Fruit fly (Drosophila melanogaster) whole organism, embryonic: ENCODE measurements around the gene BomT3.

Source experiments
- Abd-B ChIP-seq: fragments of 200-800 bp; sonication (Bioruptor generic); optimal IDR thresholded peaks from 2 replicates; lab custom pipeline; 2018; ENCODE audit warnings: missing biosample characterization, mild to moderate bottlenecking, missing genetic modification characterization, moderate library complexity
- CG10565 ChIP-seq: fragments of 200-800 bp; sonication (Bioruptor generic); optimal IDR thresholded peaks from 3 replicates; lab custom pipeline; 2016; ENCODE audit warnings: missing biosample characterization, mild to moderate bottlenecking, missing genetic modification characterization
- CG11398 ChIP-seq: fragments of 200-800 bp; sonication (Bioruptor generic); optimal IDR thresholded peaks from 2 replicates; lab custom pipeline; 2016; ENCODE audit warnings: missing biosample characterization, missing genetic modification characterization
- CG11695 ChIP-seq: fragments of 200-800 bp; sonication (Bioruptor generic); IDR thresholded peaks from 3 replicates; pipeline ENCODE4 v1.3.6; 2022; ENCODE audit warnings: missing biosample characterization, missing genetic modification characterization
- CG12071 ChIP-seq: fragments of 200-800 bp; sonication (Bioruptor generic); optimal IDR thresholded peaks from 3 replicates; lab custom pipeline; 2018; ENCODE audit warnings: missing biosample characterization, mild to moderate bottlenecking, missing genetic modification characterization
- CG14050 ChIP-seq: fragments of 200-800 bp; sonication (Bioruptor generic); IDR thresholded peaks from 3 replicates; pipeline ENCODE4 v1.3.6; 2022; ENCODE audit warnings: missing biosample characterization, missing genetic modification characterization
- CG15011 ChIP-seq: fragments of 200-800 bp; sonication (Bioruptor generic); optimal IDR thresholded peaks from 3 replicates; lab custom pipeline; 2018; ENCODE audit warnings: missing biosample characterization, mild to moderate bottlenecking, missing genetic modification characterization
- CG1602 ChIP-seq: fragments of 200-800 bp; sonication (Bioruptor generic); optimal IDR thresholded peaks from 3 replicates; lab custom pipeline; 2016; ENCODE audit warnings: missing biosample characterization, missing genetic modification characterization
- CG17912 ChIP-seq: fragments of 200-800 bp; sonication (Bioruptor generic); optimal IDR thresholded peaks from 2 replicates; lab custom pipeline; 2018; ENCODE audit warnings: missing biosample characterization, mild to moderate bottlenecking, missing genetic modification characterization
- CG2116 ChIP-seq: fragments of 200-800 bp; sonication (Bioruptor generic); optimal IDR thresholded peaks from 3 replicates; lab custom pipeline; 2018; ENCODE audit warnings: missing biosample characterization, mild to moderate bottlenecking, missing genetic modification characterization
- CG30020 ChIP-seq: fragments of 200-800 bp; optimal IDR thresholded peaks from 2 replicates; lab custom pipeline; 2019; ENCODE audit warnings: missing biosample characterization, mild to moderate bottlenecking, missing genetic modification characterization, moderate library complexity
- CG30431 ChIP-seq: fragments of 200-800 bp; sonication (Bioruptor generic); optimal IDR thresholded peaks from 2 replicates; lab custom pipeline; 2017; ENCODE audit warnings: missing biosample characterization, missing genetic modification characterization
- CG31224 ChIP-seq: fragments of 200-800 bp; sonication (Bioruptor generic); IDR thresholded peaks from 2 replicates; pipeline ENCODE4 v1.3.6; 2022; ENCODE audit warnings: missing biosample characterization, missing genetic modification characterization
- CG4617 ChIP-seq: fragments of 200-800 bp; sonication (Bioruptor generic); optimal IDR thresholded peaks from 3 replicates; lab custom pipeline; 2016; ENCODE audit warnings: missing biosample characterization, missing genetic modification characterization, borderline replicate concordance
- CG4707 ChIP-seq: fragments of 200-800 bp; sonication (Bioruptor generic); optimal IDR thresholded peaks from 2 replicates; lab custom pipeline; 2018; ENCODE audit warnings: missing biosample characterization, mild to moderate bottlenecking, missing genetic modification characterization, moderate library complexity
- CG6791 ChIP-seq: fragments of 200-800 bp; sonication (Bioruptor generic); IDR thresholded peaks from 3 replicates; pipeline ENCODE4 v1.3.6; 2022; ENCODE audit warnings: missing biosample characterization, missing genetic modification characterization; ENCODE audit not compliant: partially characterized antibody
- CG7963 ChIP-seq: fragments of 200-800 bp; sonication (Bioruptor generic); IDR thresholded peaks from 3 replicates; pipeline ENCODE4 v1.3.6; 2022; ENCODE audit warnings: missing biosample characterization, missing genetic modification characterization; ENCODE audit not compliant: partially characterized antibody
- Chrac-16 ChIP-seq: fragments of 200-800 bp; sonication (Bioruptor generic); optimal IDR thresholded peaks from 3 replicates; lab custom pipeline; 2016; ENCODE audit warnings: missing biosample characterization, missing genetic modification characterization
- CoRest ChIP-seq: fragments of 200-800 bp; sonication (Bioruptor generic); optimal IDR thresholded peaks from 3 replicates; lab custom pipeline; 2018; ENCODE audit warnings: missing biosample characterization, mild to moderate bottlenecking, missing genetic modification characterization, moderate library complexity
- CrebB ChIP-seq: fragments of 200-800 bp; sonication (Bioruptor generic); optimal IDR thresholded peaks from 3 replicates; lab custom pipeline; 2018; ENCODE audit warnings: missing biosample characterization, mild to moderate bottlenecking, missing genetic modification characterization
- Dll ChIP-seq: fragments of 200-800 bp; sonication (Bioruptor generic); IDR thresholded peaks from 4 replicates; pipeline ENCODE4 v1.3.6; 2022; ENCODE audit warnings: missing biosample characterization, missing genetic modification characterization; ENCODE audit not compliant: partially characterized antibody
- Dref ChIP-seq: fragments of 200-800 bp; sonication (Bioruptor generic); IDR thresholded peaks from 2 replicates; pipeline ENCODE4 v1.3.6; 2022; ENCODE audit warnings: missing biosample characterization, missing genetic modification characterization
- Gsc ChIP-seq: fragments of 200-800 bp; sonication (Bioruptor generic); IDR thresholded peaks from 2 replicates; pipeline ENCODE4 v1.3.6; 2022; ENCODE audit warnings: missing biosample characterization, missing genetic modification characterization
- HmgZ ChIP-seq: fragments of 200-800 bp; sonication (Bioruptor generic); optimal IDR thresholded peaks from 2 replicates; lab custom pipeline; 2018; ENCODE audit warnings: missing biosample characterization, mild to moderate bottlenecking, missing genetic modification characterization
- Kr ChIP-seq: fragments of 200-800 bp; sonication (Bioruptor generic); optimal IDR thresholded peaks from 2 replicates; lab custom pipeline; 2017; ENCODE audit warnings: missing biosample characterization, mild to moderate bottlenecking, missing genetic modification characterization
- NC2β ChIP-seq: fragments of 200-800 bp; sonication (Bioruptor generic); optimal IDR thresholded peaks from 2 replicates; lab custom pipeline; 2016; ENCODE audit warnings: missing biosample characterization, missing genetic modification characterization
- Nf-YA ChIP-seq: fragments of 200-800 bp; sonication (Bioruptor generic); IDR thresholded peaks from 2 replicates; pipeline ENCODE4 v1.3.6; 2022; ENCODE audit warnings: missing biosample characterization, missing genetic modification characterization
- Oaz ChIP-seq: fragments of 200-800 bp; sonication (Bioruptor generic); IDR thresholded peaks from 2 replicates; pipeline ENCODE4 v1.3.6; 2022; ENCODE audit warnings: missing biosample characterization, missing genetic modification characterization
- Opbp ChIP-seq: fragments of 200-800 bp; sonication (Bioruptor generic); IDR thresholded peaks from 3 replicates; pipeline ENCODE4 v1.3.6; 2022; ENCODE audit warnings: missing biosample characterization, missing genetic modification characterization; ENCODE audit not compliant: partially characterized antibody
- TFAM ChIP-seq: fragments of 200-800 bp; sonication (Bioruptor generic); optimal IDR thresholded peaks from 2 replicates; lab custom pipeline; 2017; ENCODE audit warnings: missing biosample characterization, missing genetic modification characterization, inconsistent platforms
- YL-1 ChIP-seq: fragments of 200-800 bp; sonication (Bioruptor generic); optimal IDR thresholded peaks from 3 replicates; lab custom pipeline; 2017; ENCODE audit warnings: missing biosample characterization, mild to moderate bottlenecking, missing genetic modification characterization
- ap ChIP-seq: fragments of 200-800 bp; sonication (Bioruptor generic); IDR thresholded peaks from 2 replicates; pipeline ENCODE4 v1.3.6; 2022; ENCODE audit warnings: missing biosample characterization, missing genetic modification characterization
- bsh ChIP-seq, 2 experiments: fragments of 200-800 bp; sonication (Bioruptor generic); optimal IDR thresholded peaks; 2 replicates each; lab custom pipeline; 2017 to 2018; ENCODE audit warnings: mild to moderate bottlenecking in 2 of 2, missing biosample characterization in 2 of 2, missing genetic modification characterization in 2 of 2, moderate library complexity in 1 of 2
- corto ChIP-seq: fragments of 200-800 bp; sonication (Bioruptor generic); optimal IDR thresholded peaks from 2 replicates; lab custom pipeline; 2016; ENCODE audit warnings: missing biosample characterization, mild to moderate bottlenecking, missing genetic modification characterization, moderate library complexity
- crp ChIP-seq, 2 experiments: fragments of 200-800 bp; sonication (Bioruptor generic); optimal IDR thresholded peaks; 2 replicates in 1 of 2; 3 replicates in 1 of 2; lab custom pipeline; 2017; ENCODE audit warnings: missing biosample characterization in 2 of 2, missing genetic modification characterization in 2 of 2, mild to moderate bottlenecking in 1 of 2, moderate library complexity in 1 of 2
- dmrt11E ChIP-seq: fragments of 200-800 bp; sonication (Bioruptor generic); optimal IDR thresholded peaks from 3 replicates; lab custom pipeline; 2018; ENCODE audit warnings: missing biosample characterization, mild to moderate bottlenecking, missing genetic modification characterization, moderate library complexity
- en ChIP-seq: fragments of 200-800 bp; sonication (Bioruptor generic); optimal IDR thresholded peaks from 2 replicates; lab custom pipeline; 2016; ENCODE audit warnings: missing biosample characterization, missing genetic modification characterization
- jumu ChIP-seq: fragments of 200-800 bp; sonication (Bioruptor generic); optimal IDR thresholded peaks from 3 replicates; lab custom pipeline; 2016; ENCODE audit warnings: missing biosample characterization, missing genetic modification characterization
- kah ChIP-seq: fragments of 200-800 bp; sonication (Bioruptor generic); optimal IDR thresholded peaks from 2 replicates; lab custom pipeline; 2018; ENCODE audit warnings: missing biosample characterization, mild to moderate bottlenecking, missing genetic modification characterization
- ken ChIP-seq: fragments of 200-800 bp; sonication (Bioruptor generic); IDR thresholded peaks from 3 replicates; pipeline ENCODE4 v1.3.6; 2022; ENCODE audit warnings: missing biosample characterization, missing genetic modification characterization
- lilli ChIP-seq: fragments of 200-800 bp; sonication (Bioruptor generic); optimal IDR thresholded peaks from 3 replicates; lab custom pipeline; 2016; ENCODE audit warnings: missing biosample characterization, missing genetic modification characterization
- lov ChIP-seq, 2 experiments: fragments of 200-800 bp in 1 of 2; fragments of >200 bp in 1 of 2; sonication (Bioruptor generic) in 1 of 2; IDR thresholded peaks in 1 of 2; optimal IDR thresholded peaks in 1 of 2; 2 replicates in 1 of 2; 3 replicates in 1 of 2; pipeline versions ENCODE4 v1.3.6 to Lab custom; 2017 to 2022; ENCODE audit warnings: missing biosample characterization in 1 of 2, missing genetic modification characterization in 1 of 2
- nerfin-1 ChIP-seq: fragments of 200-800 bp; sonication (Bioruptor generic); optimal IDR thresholded peaks from 3 replicates; lab custom pipeline; 2019; ENCODE audit warnings: missing biosample characterization, mild to moderate bottlenecking, missing genetic modification characterization, moderate library complexity
- nmo ChIP-seq: fragments of 200-800 bp; sonication (Bioruptor generic); optimal IDR thresholded peaks from 2 replicates; lab custom pipeline; 2018; ENCODE audit warnings: missing biosample characterization, mild to moderate bottlenecking, missing genetic modification characterization, moderate library complexity
- odd ChIP-seq: fragments of 200-800 bp; sonication (Bioruptor generic); optimal IDR thresholded peaks from 2 replicates; lab custom pipeline; 2017; ENCODE audit warnings: missing biosample characterization, mild to moderate bottlenecking, missing genetic modification characterization
- pzg ChIP-seq: fragments of 200-800 bp; sonication (Bioruptor generic); optimal IDR thresholded peaks from 3 replicates; lab custom pipeline; 2018; ENCODE audit warnings: missing biosample characterization, mild to moderate bottlenecking, missing genetic modification characterization, moderate library complexity
- scrt ChIP-seq: fragments of 200-800 bp; sonication (Bioruptor generic); optimal IDR thresholded peaks from 2 replicates; lab custom pipeline; 2018; ENCODE audit warnings: missing biosample characterization, mild to moderate bottlenecking, missing genetic modification characterization, moderate library complexity
- shn ChIP-seq: fragments of 200-800 bp; sonication (Bioruptor generic); optimal IDR thresholded peaks from 3 replicates; lab custom pipeline; 2016; ENCODE audit warnings: missing biosample characterization, missing genetic modification characterization
- sr ChIP-seq: fragments of 200-800 bp; sonication (Bioruptor generic); IDR thresholded peaks from 3 replicates; pipeline ENCODE4 v1.3.6; 2022; ENCODE audit warnings: missing biosample characterization, missing genetic modification characterization

BomT3 gene

DNA sequence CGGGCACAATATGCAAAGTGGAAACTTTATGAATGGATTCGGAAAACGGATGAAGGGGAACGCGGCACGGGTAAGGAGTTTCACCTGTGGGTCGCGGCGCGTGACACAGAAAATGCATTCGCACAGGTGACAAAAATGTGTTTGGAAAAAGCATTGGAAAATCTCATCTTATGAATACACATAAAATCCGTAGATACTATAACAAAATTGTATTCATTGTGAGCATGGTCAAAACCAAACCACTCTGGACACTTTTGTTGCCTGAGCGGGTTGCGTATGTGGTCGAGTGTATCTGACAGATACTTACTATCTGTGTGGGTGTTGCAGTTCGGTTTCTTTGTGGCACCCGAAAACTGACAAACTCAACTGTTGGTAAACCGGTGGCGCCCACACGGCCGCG, 46.7 kb downstream of the BomT3 start (continued):
- TF ChIP-seq Chrac-16 (GFP tag; lab: Kevin White, UChicago) = peak; percentile 17
- no peak for TF ChIP-seq lov (optimal IDR thresholded peaks at IDR 0.05; lab: Kevin White, UChicago)
- peak; percentile 82; the same call in 2 of the 3 replicates for TF ChIP-seq lov (GFP tag; IDR thresholded peaks at IDR 0.05; lab: Robert Waterston, UW)
- peak; percentile 70 for TF ChIP-seq ap (GFP tag; lab: Robert Waterston, UW)
- TF ChIP-seq CG12071 (GFP tag; lab: Kevin White, UChicago) = no peak
- no peak for TF ChIP-seq CG6791 (GFP tag; lab: Robert Waterston, UW)
- peak; percentile 10 for TF ChIP-seq jumu
- TF ChIP-seq CG1602 (GFP tag; lab: Kevin White, UChicago) = peak; percentile 20
- TF ChIP-seq nmo (GFP tag; lab: Kevin White, UChicago) = peak; percentile 24
- peak; percentile 42; the same call in 1 of the 2 replicates for TF ChIP-seq Nf-YA (GFP tag; lab: Robert Waterston, UW)
- TF ChIP-seq crp (GFP tag; optimal IDR thresholded peaks at IDR 0.05; lab: Kevin White, UChicago) = peak in 1 of 2 experiments; percentile 10
- TF ChIP-seq CoRest (tag; lab: Kevin White, UChicago) = peak; percentile 27

DNA sequence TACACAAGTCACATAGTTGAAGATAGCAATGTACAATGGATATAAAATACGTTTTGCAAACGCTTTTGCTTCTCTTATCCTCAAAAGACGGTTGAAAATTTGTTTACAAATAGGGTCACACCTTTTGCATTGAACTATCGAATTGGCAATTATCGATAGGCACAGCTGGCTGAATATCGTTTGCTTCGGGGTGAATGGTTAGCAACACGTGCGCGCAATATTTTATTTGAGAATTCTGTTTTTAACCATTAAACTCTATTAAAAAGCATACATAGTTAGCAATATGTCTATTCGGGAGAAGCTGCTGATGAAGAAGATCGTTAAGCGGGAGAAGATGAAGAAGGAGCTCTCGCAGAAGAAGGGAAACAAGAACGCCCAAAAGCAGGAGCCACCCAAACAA, 50.6 kb downstream of the BomT3 start:
- TF ChIP-seq pzg (GFP tag; lab: Kevin White, UChicago) = peak; percentile 60
- peak; percentile 90 for TF ChIP-seq Dref (GFP tag; lab: Robert Waterston, UW)
- TF ChIP-seq Oaz = no peak
- TF ChIP-seq odd (GFP tag; lab: Kevin White, UChicago) = no peak
- no peak for TF ChIP-seq CG30020 (tag; lab: Kevin White, UChicago)
- TF ChIP-seq en = no peak
- peak; percentile 82 for TF ChIP-seq Opbp (GFP tag; lab: Robert Waterston, UW)
- no peak for TF ChIP-seq CG14050 (GFP tag; lab: Robert Waterston, UW)
- TF ChIP-seq CG31224 (GFP tag; lab: Robert Waterston, UW) = no peak
- no peak for TF ChIP-seq NC2β (GFP tag; lab: Kevin White, UChicago)
- peak; percentile 78; the same call in 2 of the 3 replicates for TF ChIP-seq CG7963
- no peak for TF ChIP-seq corto (GFP tag; lab: Kevin White, UChicago)
- no peak for TF ChIP-seq sr (GFP tag; lab: Robert Waterston, UW)
- no peak for TF ChIP-seq dmrt11E (tag; lab: Kevin White, UChicago)
- TF ChIP-seq CG17912 = no peak
- TF ChIP-seq nerfin-1 = no peak
- TF ChIP-seq YL-1 (GFP tag; lab: Kevin White, UChicago) = peak; percentile 62
- TF ChIP-seq CG10565 = no peak
- TF ChIP-seq CG30431 (GFP tag; lab: Kevin White, UChicago) = no peak
- TF ChIP-seq ken (GFP tag; lab: Robert Waterston, UW) = no peak
- TF ChIP-seq HmgZ (tag; lab: Kevin White, UChicago) = no peak
- no peak for TF ChIP-seq CG11398
- no peak for TF ChIP-seq CG15011 (GFP tag; lab: Kevin White, UChicago)
- peak; percentile 73 for TF ChIP-seq Dll
- no peak for TF ChIP-seq CG4617
- TF ChIP-seq CrebB (tag; lab: Kevin White, UChicago) = no peak
- TF ChIP-seq kah (GFP tag; lab: Kevin White, UChicago) = no peak
- no peak for TF ChIP-seq Abd-B (GFP tag; lab: Kevin White, UChicago)
- no peak for TF ChIP-seq lilli (GFP tag; lab: Kevin White, UChicago)
- no peak for TF ChIP-seq bsh (GFP tag; optimal IDR thresholded peaks at IDR 0.05; lab: Kevin White, UChicago)
- no peak for TF ChIP-seq shn (GFP tag; lab: Kevin White, UChicago)
- no peak for TF ChIP-seq CG11695 (GFP tag; lab: Robert Waterston, UW)
- no peak for TF ChIP-seq TFAM (GFP tag; lab: Kevin White, UChicago)
- peak; percentile 82 for TF ChIP-seq CG2116
- TF ChIP-seq Kr = no peak
- no peak for TF ChIP-seq scrt (GFP tag; lab: Kevin White, UChicago)
- no peak for TF ChIP-seq Gsc (GFP tag; lab: Robert Waterston, UW)
- no peak for TF ChIP-seq CG4707 (GFP tag; lab: Kevin White, UChicago)
